Fruit fly (Drosophila melanogaster) whole organism, adult: ENCODE data around the gene anox.
A peak's percentile ranks its signal among the peaks of the same experiment; 100 is the strongest.

Experiments used
- CG11617 ChIP-seq: fragments of 200-800 bp; sonication (Bioruptor generic); optimal IDR thresholded peaks from 2 replicates; lab custom pipeline; 2017; ENCODE audit warnings: mild to moderate bottlenecking, missing biosample characterization, missing genetic modification reagents, missing genetic modification characterization
- CG12768 ChIP-seq: fragments of 200-800 bp; sonication (Bioruptor generic); optimal IDR thresholded peaks from 2 replicates; lab custom pipeline; 2017; ENCODE audit warnings: missing biosample characterization, missing genetic modification characterization, mild to moderate bottlenecking, moderate library complexity, missing genetic modification reagents
- CG14711 ChIP-seq: fragments of 200-800 bp; sonication (Bioruptor generic); optimal IDR thresholded peaks from 2 replicates; lab custom pipeline; 2018; ENCODE audit warnings: missing biosample characterization, mild to moderate bottlenecking, missing genetic modification characterization, moderate library complexity
- CG1620 ChIP-seq: fragments of 200-800 bp; sonication (Bioruptor generic); optimal IDR thresholded peaks from 2 replicates; lab custom pipeline; 2016; ENCODE audit warnings: missing biosample characterization, missing genetic modification characterization
- CG33017 ChIP-seq: fragments of 200-800 bp; sonication (Bioruptor generic); optimal IDR thresholded peaks from 2 replicates; lab custom pipeline; 2018; ENCODE audit warnings: missing biosample characterization, mild to moderate bottlenecking, missing genetic modification characterization, moderate library complexity
- CG7045 ChIP-seq: fragments of 200-800 bp; sonication (Bioruptor generic); optimal IDR thresholded peaks from 2 replicates; lab custom pipeline; 2017; ENCODE audit warnings: missing biosample characterization, mild to moderate bottlenecking, missing genetic modification characterization
- CG7101 ChIP-seq: fragments of 200-800 bp; sonication (Bioruptor generic); optimal IDR thresholded peaks from 2 replicates; lab custom pipeline; 2018; ENCODE audit warnings: missing biosample characterization, mild to moderate bottlenecking, missing genetic modification characterization, moderate library complexity
- Clk ChIP-seq: fragments of 200-800 bp; sonication (Bioruptor generic); optimal IDR thresholded peaks from 2 replicates; lab custom pipeline; 2017; ENCODE audit warnings: missing biosample characterization, missing genetic modification characterization
- Crg-1 ChIP-seq: fragments of 200-800 bp; sonication (Bioruptor generic); optimal IDR thresholded peaks from 2 replicates; lab custom pipeline; 2016; ENCODE audit warnings: missing biosample characterization, missing genetic modification characterization
- Hr96 ChIP-seq: fragments of 200-800 bp; sonication (Bioruptor generic); optimal IDR thresholded peaks from 2 replicates; lab custom pipeline; 2016; ENCODE audit warnings: missing biosample characterization, missing genetic modification characterization
- Mnt ChIP-seq: fragments of 200-800 bp; sonication (Bioruptor generic); optimal IDR thresholded peaks from 2 replicates; lab custom pipeline; 2016; ENCODE audit warnings: missing biosample characterization, mild to moderate bottlenecking, missing genetic modification characterization
- bab1 ChIP-seq: fragments of 200-800 bp; sonication (Bioruptor generic); optimal IDR thresholded peaks from 3 replicates; lab custom pipeline; 2019; ENCODE audit warnings: missing biosample characterization, mild to moderate bottlenecking, missing genetic modification characterization, moderate library complexity
- cic ChIP-seq: fragments of 200-800 bp; sonication (Bioruptor generic); optimal IDR thresholded peaks from 2 replicates; lab custom pipeline; 2017; ENCODE audit warnings: missing biosample characterization, mild to moderate bottlenecking, missing genetic modification characterization, moderate library complexity
- cnc ChIP-seq, 2 experiments: fragments of >200 bp; optimal IDR thresholded peaks; 2 replicates each; lab custom pipeline; 2017
- kay ChIP-seq: fragments of 200-800 bp; sonication (Bioruptor generic); peaks from one replicate; lab custom pipeline; 2016; ENCODE audit warnings: missing biosample characterization, missing genetic modification characterization, borderline replicate concordance
- ovo ChIP-seq: fragments of 200-800 bp; sonication (Bioruptor generic); optimal IDR thresholded peaks from 2 replicates; lab custom pipeline; 2016; ENCODE audit warnings: missing biosample characterization, missing genetic modification characterization
- pad ChIP-seq: fragments of 200-800 bp; sonication (Bioruptor generic); optimal IDR thresholded peaks from 3 replicates; lab custom pipeline; 2017; ENCODE audit warnings: missing biosample characterization, missing genetic modification characterization, mild to moderate bottlenecking, moderate library complexity, missing genetic modification reagents
- tj ChIP-seq: fragments of 200-800 bp; sonication (Bioruptor generic); optimal IDR thresholded peaks from 3 replicates; lab custom pipeline; 2017; ENCODE audit warnings: missing biosample characterization, mild to moderate bottlenecking, missing genetic modification characterization, moderate library complexity
- toe ChIP-seq: fragments of 200-800 bp; sonication (Bioruptor generic); optimal IDR thresholded peaks from 2 replicates; lab custom pipeline; 2016; ENCODE audit warnings: missing biosample characterization, missing genetic modification characterization

anox gene

DNA sequence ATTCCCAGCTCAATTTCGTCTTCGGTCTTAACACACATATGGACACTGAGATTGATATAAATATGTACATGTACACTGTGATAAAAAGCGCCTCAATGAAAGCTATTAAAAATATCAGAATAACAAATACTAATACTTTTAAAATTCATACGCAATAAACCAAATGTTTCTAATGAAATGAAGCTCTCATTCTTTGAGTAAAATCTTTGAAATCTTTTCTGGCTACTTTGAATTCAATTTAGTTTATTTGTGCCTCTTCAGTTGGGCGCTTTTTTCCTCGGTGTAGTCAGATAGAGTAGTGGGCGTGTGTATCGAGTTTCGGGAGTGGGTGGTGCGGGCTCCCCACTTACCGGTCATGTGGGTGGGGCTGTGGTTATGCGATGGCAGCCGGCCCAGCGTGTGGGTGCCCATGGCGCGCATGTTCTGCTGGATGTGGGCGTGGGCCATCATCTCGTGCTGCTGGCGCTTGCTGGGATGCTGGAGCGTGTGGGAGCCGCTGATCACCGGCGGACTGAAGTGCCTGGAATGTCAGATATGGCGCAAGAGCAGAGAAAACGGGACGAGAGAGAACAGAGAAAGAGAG is 15.5 kb upstream of the anox start:
- TF ChIP-seq CG7101 (no peak), kay (GFP tag; lab: Kevin White, UChicago) (no peak), cnc (optimal IDR thresholded peaks at IDR 0.05; lab: Kevin White, UChicago) (no peak), Clk (GFP tag; lab: Kevin White, UChicago) (no peak), pad (GFP tag; lab: Kevin White, UChicago) (no peak), CG7045 (GFP tag; lab: Kevin White, UChicago) (no peak), bab1 (GFP tag; lab: Kevin White, UChicago) (no peak), CG11617 (no peak), CG12768 (no peak)

DNA sequence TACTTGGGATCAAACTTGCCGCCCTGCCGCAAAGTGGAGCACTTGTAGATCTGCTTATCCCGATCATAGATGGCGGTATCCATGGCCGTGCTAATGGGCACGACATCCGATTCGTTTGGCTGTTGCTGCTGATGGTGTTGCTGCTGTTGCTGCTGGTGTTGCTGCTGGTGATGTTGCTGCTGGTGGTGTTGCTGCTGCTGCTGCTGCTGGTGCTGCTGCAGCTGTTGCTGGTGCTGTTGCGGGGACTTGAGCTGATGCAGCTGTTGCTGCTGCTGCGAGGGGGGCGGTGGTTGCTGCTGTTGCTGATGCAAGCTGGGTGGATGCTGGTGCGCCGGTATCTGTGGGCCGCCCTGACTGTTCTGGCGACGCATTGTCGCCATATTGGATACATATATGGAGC is 14.0 kb upstream of the anox start:
- no peak for TF ChIP-seq CG1620 (GFP tag; lab: Kevin White, UChicago)
- no peak for TF ChIP-seq kay (GFP tag; lab: Kevin White, UChicago)
- TF ChIP-seq Clk (GFP tag; lab: Kevin White, UChicago) = no peak
- TF ChIP-seq cnc (optimal IDR thresholded peaks at IDR 0.05; lab: Kevin White, UChicago) = no peak
- no peak for TF ChIP-seq bab1 (GFP tag; lab: Kevin White, UChicago)
- TF ChIP-seq Crg-1 = no peak
- TF ChIP-seq tj (GFP tag; lab: Kevin White, UChicago) = no peak
- no peak for TF ChIP-seq Hr96
- no peak for TF ChIP-seq ovo (GFP tag; lab: Kevin White, UChicago)
- no peak for TF ChIP-seq pad (GFP tag; lab: Kevin White, UChicago)
- TF ChIP-seq CG33017 (tag; lab: Kevin White, UChicago) = no peak
- TF ChIP-seq cic (GFP tag; lab: Kevin White, UChicago) = no peak
- no peak for TF ChIP-seq toe (GFP tag; lab: Kevin White, UChicago)

DNA sequence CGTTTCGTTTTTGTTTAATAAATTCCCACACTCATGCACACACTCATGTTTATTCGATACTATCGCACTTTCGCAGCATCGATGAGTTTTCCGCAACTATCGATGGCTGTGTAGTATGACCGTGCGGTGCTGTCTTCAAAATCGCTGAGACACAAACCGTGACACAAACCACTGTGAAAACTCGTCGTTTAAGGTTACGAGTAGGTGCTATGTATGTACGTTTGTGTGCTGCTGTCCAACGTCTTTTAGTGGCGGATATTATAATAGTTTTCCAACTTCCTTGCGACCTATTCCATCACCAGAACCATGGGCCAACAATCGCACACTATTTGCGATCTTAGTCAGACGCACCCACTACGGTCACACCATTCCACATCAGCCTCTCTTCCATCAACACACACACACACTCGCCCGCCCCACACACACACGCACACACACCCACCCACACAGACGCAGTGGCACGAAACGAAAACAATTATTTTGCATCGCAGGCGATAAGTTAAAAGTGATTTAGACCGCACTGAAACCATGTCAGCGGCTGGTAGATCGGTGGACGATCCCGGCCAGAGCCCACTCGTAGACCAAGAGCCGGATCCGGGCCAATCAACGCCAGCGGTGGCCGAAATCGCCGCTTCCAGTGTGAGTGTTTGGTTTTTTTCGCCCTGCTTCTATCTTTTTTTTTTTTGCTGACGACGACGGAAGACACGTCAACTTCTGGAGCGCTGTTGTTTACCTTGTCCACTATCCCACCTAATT is 5.0 kb upstream of the anox start, which contains the start of the genes Dd and CG1486:
Gene Dd (minus strand): TSS at position 77 of the 756 bp plus-strand sequence.
Gene CG1486 (plus strand): TSS at position 114 of the 756 bp plus-strand sequence.
- TF ChIP-seq pad (GFP tag; lab: Kevin White, UChicago) (peak; percentile 36), Clk (GFP tag; lab: Kevin White, UChicago) (no peak), CG7101 (peak; percentile 27), kay (GFP tag; lab: Kevin White, UChicago) (no peak), Crg-1 (no peak), bab1 (GFP tag; lab: Kevin White, UChicago) (peak; percentile 15), Mnt (GFP tag; lab: Kevin White, UChicago) (peak; percentile 51), tj (GFP tag; lab: Kevin White, UChicago) (peak; percentile 94), CG1620 (GFP tag; lab: Kevin White, UChicago) (no peak), CG11617 (peak; percentile 8)

DNA sequence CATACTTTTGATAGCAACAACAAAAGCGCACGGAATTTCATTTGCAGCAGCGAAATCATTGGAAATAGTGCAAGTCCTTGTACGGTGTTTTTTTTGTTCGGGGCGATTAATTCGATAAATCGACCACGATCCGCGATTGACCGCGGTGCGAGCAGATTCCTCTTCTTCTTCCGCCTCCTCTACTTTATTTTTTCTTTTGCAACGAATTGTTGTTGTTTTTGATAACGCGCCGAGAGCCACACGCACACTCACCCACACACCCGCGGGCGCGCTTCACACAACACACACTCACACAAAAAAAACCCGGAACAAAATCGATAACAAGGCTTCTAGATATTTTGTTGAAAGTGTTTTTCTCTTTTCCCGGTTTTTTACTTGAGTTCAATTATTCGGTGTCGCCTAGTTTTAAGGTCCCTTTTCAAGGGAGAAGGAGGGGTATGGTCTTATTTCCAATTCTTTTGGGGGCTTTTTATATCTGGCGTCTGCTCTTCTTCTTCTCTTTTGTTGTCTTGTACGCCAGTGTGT is 4.1 kb upstream of the anox start:
- TF ChIP-seq CG7101 (no peak), Clk (GFP tag; lab: Kevin White, UChicago) (no peak), CG1620 (GFP tag; lab: Kevin White, UChicago) (no peak), kay (GFP tag; lab: Kevin White, UChicago) (no peak), cnc (optimal IDR thresholded peaks at IDR 0.05; lab: Kevin White, UChicago) (no peak), CG33017 (tag; lab: Kevin White, UChicago) (no peak), CG12768 (no peak), Crg-1 (no peak), bab1 (GFP tag; lab: Kevin White, UChicago) (no peak), cic (GFP tag; lab: Kevin White, UChicago) (no peak)

DNA sequence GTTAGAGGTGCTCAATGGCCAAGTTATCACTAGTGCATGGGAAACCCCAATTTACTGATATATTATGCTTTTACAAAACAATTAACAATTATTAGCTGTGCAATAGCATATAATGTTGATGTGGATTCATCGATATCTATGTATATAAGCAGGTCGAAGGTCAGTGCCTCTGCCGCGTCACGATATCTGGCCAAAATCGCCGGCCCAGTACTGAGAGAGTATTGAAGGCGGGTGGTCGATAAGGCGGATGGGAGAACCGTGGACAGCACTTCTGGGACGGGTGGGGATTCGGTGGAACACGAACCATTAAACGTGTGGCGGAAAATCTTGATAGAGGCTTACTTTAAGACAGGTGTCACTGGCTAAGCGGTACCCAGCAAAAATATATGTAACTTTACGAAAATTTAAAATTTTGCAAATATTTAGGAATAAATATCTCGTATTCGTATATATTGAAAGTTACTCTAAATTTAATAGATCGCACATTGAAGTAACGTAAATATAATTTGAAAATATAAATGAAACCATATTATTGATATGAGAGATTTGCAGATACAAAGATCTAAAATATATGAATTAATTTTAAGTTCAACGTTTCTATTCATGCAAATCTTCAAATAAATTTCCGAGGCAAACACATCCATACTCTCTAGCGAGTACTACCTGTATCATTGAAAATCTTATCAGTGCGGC is 3.3 kb upstream of the anox start:
- TF ChIP-seq toe (GFP tag; lab: Kevin White, UChicago) (peak; percentile 48), bab1 (GFP tag; lab: Kevin White, UChicago) (no peak), tj (GFP tag; lab: Kevin White, UChicago) (no peak), CG7045 (GFP tag; lab: Kevin White, UChicago) (peak; percentile 33), pad (GFP tag; lab: Kevin White, UChicago) (peak; percentile 62), Clk (GFP tag; lab: Kevin White, UChicago) (peak; percentile 30), CG14711 (tag; lab: Kevin White, UChicago) (peak; percentile 64)

DNA sequence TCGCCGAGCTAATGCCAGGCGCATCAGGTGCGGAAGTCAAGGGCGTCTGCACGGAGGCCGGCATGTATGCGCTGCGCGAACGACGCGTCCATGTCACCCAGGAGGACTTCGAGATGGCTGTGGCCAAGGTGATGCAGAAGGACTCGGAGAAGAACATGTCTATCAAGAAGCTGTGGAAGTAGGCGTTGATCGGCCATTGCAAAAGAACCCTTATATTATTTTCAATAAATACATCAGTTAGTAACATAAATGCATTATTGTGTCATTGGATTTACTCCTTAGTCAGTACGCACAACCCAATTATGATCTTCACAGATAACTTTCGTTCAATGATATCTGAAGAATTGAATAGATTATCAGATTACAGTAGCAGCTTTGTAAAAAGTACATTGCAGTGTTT is 1.7 kb downstream of the anox start, which contains the start of gene CG1801:
Gene CG1801 (minus strand): TSS at position 101 of the 400 bp plus-strand sequence.
- no peak for TF ChIP-seq CG11617
- no peak for TF ChIP-seq cic (GFP tag; lab: Kevin White, UChicago)
